Fruit fly (Drosophila melanogaster) whole organism, embryonic: ENCODE measurements around the gene CG33770.

Experiments
- Bdp1 ChIP-seq: fragments of 200-800 bp; sonication (Bioruptor generic); optimal IDR thresholded peaks from 3 replicates; lab custom pipeline; 2016; ENCODE audit warnings: missing biosample characterization, missing genetic modification characterization
- CG1024 ChIP-seq: fragments of 200-800 bp; sonication (Bioruptor generic); IDR thresholded peaks from 2 replicates; pipeline ENCODE4 v1.3.6; 2022; ENCODE audit warnings: missing biosample characterization, missing genetic modification characterization
- CG7271 ChIP-seq: fragments of 200-800 bp; sonication (Bioruptor generic); optimal IDR thresholded peaks from 2 replicates; lab custom pipeline; 2018; ENCODE audit warnings: missing biosample characterization, mild to moderate bottlenecking, missing genetic modification characterization, moderate library complexity
- Hr39 ChIP-seq: fragments of >200 bp; optimal IDR thresholded peaks from 2 replicates; lab custom pipeline; 2017

DNA sequence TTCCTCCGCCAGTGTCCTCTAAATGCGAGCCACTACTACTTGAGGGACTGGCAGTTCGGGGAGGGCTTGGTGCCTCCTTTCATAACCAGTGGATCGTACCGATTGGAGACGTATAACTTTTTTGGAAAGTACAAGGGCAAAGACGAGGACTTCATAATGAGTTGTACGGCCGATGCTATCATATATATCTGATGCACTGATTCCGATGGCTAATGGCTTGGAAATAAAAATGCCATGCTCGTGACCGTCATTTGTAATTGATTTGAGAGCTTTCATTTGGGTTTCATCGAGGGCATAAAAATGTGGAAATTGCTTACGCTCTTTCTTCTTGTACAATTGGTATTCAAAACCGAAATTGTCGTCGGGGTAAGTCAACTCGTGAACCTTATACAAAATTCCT is 624 bp downstream of the CG33770 start, which contains the start of gene CG33771:
- no peak for TF ChIP-seq CG7271 (tag; lab: Kevin White, UChicago)
- TF ChIP-seq Hr39 (lab: Kevin White, UChicago): no peak
- no peak for TF ChIP-seq CG1024 (GFP tag; lab: Robert Waterston, UW)
- no peak for TF ChIP-seq Bdp1 (GFP tag; lab: Kevin White, UChicago)
